Worm (Caenorhabditis elegans): ENCODE measurements around the gene phy-3.
A peak's percentile ranks its signal among the peaks of the same experiment; 100 is the strongest.

phy-3 gene

ce11 chrV:16802572-16802971 lies 30.4 kb upstream of the phy-3 start, which contains the start of gene cand-1:
TSS of gene cand-1 (plus strand) at chrV:16802872.
- no peak for TF ChIP-seq nhr-77 (tag; optimal IDR thresholded peaks at IDR 0.05)

ce11 chrV:16804795-16805194 lies 28.2 kb upstream of the phy-3 start:
- TF ChIP-seq aha-1 (tag) (peak; percentile 68), F44E2.7 (GFP tag; IDR thresholded peaks at IDR 0.05) (no peak), mdl-1 (tag; optimal IDR thresholded peaks at IDR 0.05) (no peak), ceh-28 (tag; optimal IDR thresholded peaks at IDR 0.05) (no peak), ZK337.2 (GFP tag; IDR thresholded peaks at IDR 0.05) (no peak), pha-4 (GFP tag; IDR thresholded peaks at IDR 0.05) (no peak), pha-4 (tag; optimal IDR thresholded peaks at IDR 0.05) (no peak)

- TF ChIP-seq ceh-32 (tag; optimal IDR thresholded peaks at IDR 0.05; ENCODE audit: poor library complexity) (no peak), lsy-2 (tag; optimal IDR thresholded peaks at IDR 0.05) (no peak), unc-62 (GFP tag; optimal IDR thresholded peaks at IDR 0.05 in 1 of 2) (peak in 1 of 2 experiments; percentile 48), unc-62 (tag; optimal IDR thresholded peaks at IDR 0.05) (no peak)
Measured at ce11 chrV:16808168-16808567, 24.8 kb upstream of the phy-3 start.

- TF ChIP-seq mdl-1 (tag; optimal IDR thresholded peaks at IDR 0.05): no peak
- no peak for TF ChIP-seq nhr-48 (tag; optimal IDR thresholded peaks at IDR 0.05)
- no peak for TF ChIP-seq hlh-30 (tag; optimal IDR thresholded peaks at IDR 0.05; ENCODE audit: insufficient read depth)
- no peak for TF ChIP-seq set-16 (GFP tag; IDR thresholded peaks at IDR 0.05)
- no peak for TF ChIP-seq unc-39 (tag; optimal IDR thresholded peaks at IDR 0.05)
- TF ChIP-seq Y5F2A.4 (GFP tag; optimal IDR thresholded peaks at IDR 0.05): no peak
- TF ChIP-seq nhr-111 (GFP tag; optimal IDR thresholded peaks at IDR 0.05): no peak
- no peak for TF ChIP-seq ctbp-1 (GFP tag; IDR thresholded peaks at IDR 0.05)
- TF ChIP-seq php-3 (GFP tag; IDR thresholded peaks at IDR 0.05): no peak
- TF ChIP-seq nhr-11 (tag; optimal IDR thresholded peaks at IDR 0.05): no peak
- TF ChIP-seq T20F7.1 (GFP tag; optimal IDR thresholded peaks at IDR 0.05): no peak
- no peak for TF ChIP-seq egl-43 (GFP tag; IDR thresholded peaks at IDR 0.05)
Measured at ce11 chrV:16811841-16812240, 21.1 kb upstream of the phy-3 start.

- TF ChIP-seq saeg-2 (GFP tag; IDR thresholded peaks at IDR 0.05) (no peak), snpc-1.2 (GFP tag; IDR thresholded peaks at IDR 0.05) (no peak), fkh-10 (GFP tag; optimal IDR thresholded peaks at IDR 0.05) (no peak), mxl-3 (GFP tag; optimal IDR thresholded peaks at IDR 0.05) (no peak), nhr-28 (tag; optimal IDR thresholded peaks at IDR 0.05) (no peak), Y5F2A.4 (GFP tag; optimal IDR thresholded peaks at IDR 0.05) (no peak), nhr-76 (tag; optimal IDR thresholded peaks at IDR 0.05) (no peak), Y75B8A.6 (GFP tag; IDR thresholded peaks at IDR 0.05) (no peak), daf-8 (GFP tag; IDR thresholded peaks at IDR 0.05) (no peak), ctbp-1 (GFP tag; IDR thresholded peaks at IDR 0.05) (no peak), hlh-11 (tag; optimal IDR thresholded peaks at IDR 0.05) (no peak), aly-2 (tag; optimal IDR thresholded peaks at IDR 0.05) (no peak), unc-62 (GFP tag; optimal IDR thresholded peaks at IDR 0.05 in 1 of 2) (no peak), unc-62 (tag; optimal IDR thresholded peaks at IDR 0.05) (no peak), Y48G9A.11 (GFP tag; IDR thresholded peaks at IDR 0.05) (no peak)
Measured at ce11 chrV:16812371-16812770, 20.6 kb upstream of the phy-3 start.

All from whole organism, L4 larva.